Fruit fly (Drosophila melanogaster) whole organism, embryonic: Measurements from ENCODE around the gene CG14715.

ENCODE experiments used
- Atf6 ChIP-seq: fragments of 200-800 bp; sonication (Bioruptor generic); IDR thresholded peaks from 2 replicates; pipeline ENCODE4 v1.3.6; 2022; ENCODE audit warnings: missing biosample characterization, missing genetic modification characterization
- Bdp1 ChIP-seq: fragments of 200-800 bp; sonication (Bioruptor generic); optimal IDR thresholded peaks from 3 replicates; lab custom pipeline; 2016; ENCODE audit warnings: missing biosample characterization, missing genetic modification characterization
- CG10209 ChIP-seq: fragments of 200-800 bp; sonication (Bioruptor generic); optimal IDR thresholded peaks from 3 replicates; lab custom pipeline; 2017; ENCODE audit warnings: missing biosample characterization, mild to moderate bottlenecking, missing genetic modification characterization, missing genetic modification reagents
- CG10979 ChIP-seq: fragments of 200-800 bp; sonication (Bioruptor generic); optimal IDR thresholded peaks from 2 replicates; lab custom pipeline; 2018; ENCODE audit warnings: missing biosample characterization, mild to moderate bottlenecking, missing genetic modification characterization, moderate library complexity
- CG11093 ChIP-seq: fragments of 200-800 bp; sonication (Bioruptor generic); IDR thresholded peaks from 3 replicates; pipeline ENCODE4 v1.3.6; 2022; ENCODE audit warnings: missing biosample characterization, missing genetic modification characterization
- CG11398 ChIP-seq: fragments of 200-800 bp; sonication (Bioruptor generic); optimal IDR thresholded peaks from 2 replicates; lab custom pipeline; 2016; ENCODE audit warnings: missing biosample characterization, missing genetic modification characterization
- CG11456 ChIP-seq: fragments of 200-800 bp; sonication (Bioruptor generic); IDR thresholded peaks from 3 replicates; pipeline ENCODE4 v1.3.6; 2022; ENCODE audit warnings: missing biosample characterization, missing genetic modification characterization
- CG1233 ChIP-seq: fragments of 200-800 bp; sonication (Bioruptor generic); optimal IDR thresholded peaks from 4 replicates; lab custom pipeline; 2018; ENCODE audit warnings: missing biosample characterization, mild to moderate bottlenecking, missing genetic modification characterization
- CG13287 ChIP-seq: fragments of 200-800 bp; sonication (Bioruptor generic); IDR thresholded peaks from 2 replicates; pipeline ENCODE4 v1.3.6; 2022; ENCODE audit warnings: missing biosample characterization, missing genetic modification characterization; ENCODE audit not compliant: partially characterized antibody
- CG14441 ChIP-seq: fragments of 200-800 bp; sonication (Bioruptor generic); IDR thresholded peaks from 2 replicates; pipeline ENCODE4 v1.3.6; 2022; ENCODE audit warnings: missing biosample characterization, missing genetic modification characterization
- CG15479 ChIP-seq: fragments of 200-800 bp; sonication (Bioruptor generic); optimal IDR thresholded peaks from 3 replicates; lab custom pipeline; 2019; ENCODE audit warnings: missing biosample characterization, mild to moderate bottlenecking, missing genetic modification characterization, moderate library complexity
- CG15514 ChIP-seq: fragments of 200-800 bp; sonication (Bioruptor generic); optimal IDR thresholded peaks from 3 replicates; lab custom pipeline; 2017; ENCODE audit warnings: missing biosample characterization, missing genetic modification characterization, mild to moderate bottlenecking, moderate library complexity, missing genetic modification reagents
- CG16815 ChIP-seq: fragments of 200-800 bp; sonication (Bioruptor generic); optimal IDR thresholded peaks from 3 replicates; lab custom pipeline; 2017; ENCODE audit warnings: missing biosample characterization, mild to moderate bottlenecking, missing genetic modification characterization
- CG2116 ChIP-seq: fragments of 200-800 bp; sonication (Bioruptor generic); optimal IDR thresholded peaks from 3 replicates; lab custom pipeline; 2018; ENCODE audit warnings: missing biosample characterization, mild to moderate bottlenecking, missing genetic modification characterization
- CG2129 ChIP-seq: fragments of 200-800 bp; sonication (Bioruptor generic); IDR thresholded peaks from 2 replicates; pipeline ENCODE4 v1.3.6; 2022; ENCODE audit warnings: missing biosample characterization, missing genetic modification characterization; ENCODE audit not compliant: partially characterized antibody
- CG2889 ChIP-seq: fragments of 200-800 bp; sonication (Bioruptor generic); IDR thresholded peaks from 3 replicates; pipeline ENCODE4 v1.3.6; 2022; ENCODE audit warnings: missing biosample characterization, missing genetic modification characterization
- CG3065 ChIP-seq: fragments of 200-800 bp; sonication (Bioruptor generic); optimal IDR thresholded peaks from 2 replicates; lab custom pipeline; 2016; ENCODE audit warnings: missing biosample characterization, missing genetic modification characterization
- CG3407 ChIP-seq: fragments of 200-800 bp; sonication (Bioruptor generic); optimal IDR thresholded peaks from 2 replicates; lab custom pipeline; 2018; ENCODE audit warnings: missing biosample characterization, mild to moderate bottlenecking, missing genetic modification characterization
- CG5180 ChIP-seq: fragments of 200-800 bp; sonication (Bioruptor generic); optimal IDR thresholded peaks from 3 replicates; lab custom pipeline; 2017; ENCODE audit warnings: missing biosample characterization, missing genetic modification characterization, mild to moderate bottlenecking, moderate library complexity, missing genetic modification reagents
- CG6683 ChIP-seq: fragments of 200-800 bp; sonication (Bioruptor generic); optimal IDR thresholded peaks from 2 replicates; lab custom pipeline; 2017; ENCODE audit warnings: missing biosample characterization, mild to moderate bottlenecking, missing genetic modification characterization, missing genetic modification reagents
- CG6791 ChIP-seq: fragments of 200-800 bp; sonication (Bioruptor generic); IDR thresholded peaks from 3 replicates; pipeline ENCODE4 v1.3.6; 2022; ENCODE audit warnings: missing biosample characterization, missing genetic modification characterization; ENCODE audit not compliant: partially characterized antibody
- CG7928 ChIP-seq: fragments of 200-800 bp; sonication (Bioruptor generic); optimal IDR thresholded peaks from 2 replicates; lab custom pipeline; 2017; ENCODE audit warnings: missing biosample characterization, mild to moderate bottlenecking, missing genetic modification characterization
- Eip74EF ChIP-seq, 2 experiments: fragments of 200-800 bp in 1 of 2; fragments of >200 bp in 1 of 2; sonication (Bioruptor generic) in 1 of 2; optimal IDR thresholded peaks; 2 replicates each; lab custom pipeline; 2017 to 2019; ENCODE audit warnings: missing biosample characterization in 2 of 2, missing genetic modification characterization in 2 of 2, mild to moderate bottlenecking in 1 of 2, moderate library complexity in 1 of 2
- Gug ChIP-seq: fragments of 200-800 bp; sonication (Bioruptor generic); IDR thresholded peaks from 4 replicates; pipeline ENCODE4 v1.3.6; 2022; ENCODE audit warnings: missing biosample characterization, missing genetic modification characterization
- H15 ChIP-seq: fragments of 200-800 bp; sonication (Bioruptor generic); IDR thresholded peaks from 3 replicates; pipeline ENCODE4 v1.3.6; 2022; ENCODE audit warnings: missing biosample characterization, missing genetic modification characterization
- HmgZ ChIP-seq: fragments of 200-800 bp; sonication (Bioruptor generic); optimal IDR thresholded peaks from 2 replicates; lab custom pipeline; 2018; ENCODE audit warnings: missing biosample characterization, mild to moderate bottlenecking, missing genetic modification characterization
- Hr78 ChIP-seq, 2 experiments: fragments of 200-800 bp in 1 of 2; fragments of >200 bp in 1 of 2; sonication (Bioruptor generic) in 1 of 2; optimal IDR thresholded peaks; 2 replicates each; lab custom pipeline; 2017 to 2019; ENCODE audit warnings: missing biosample characterization in 2 of 2, missing genetic modification characterization in 2 of 2, mild to moderate bottlenecking in 1 of 2, moderate library complexity in 1 of 2
- Kr ChIP-seq: fragments of 200-800 bp; sonication (Bioruptor generic); optimal IDR thresholded peaks from 2 replicates; lab custom pipeline; 2017; ENCODE audit warnings: missing biosample characterization, mild to moderate bottlenecking, missing genetic modification characterization
- Lim3 ChIP-seq: fragments of 200-800 bp; sonication (Bioruptor generic); IDR thresholded peaks from 2 replicates; pipeline ENCODE4 v1.3.6; 2022; ENCODE audit warnings: missing biosample characterization, missing genetic modification characterization
- MESR4 ChIP-seq: fragments of 200-800 bp; sonication (Bioruptor generic); optimal IDR thresholded peaks from 2 replicates; lab custom pipeline; 2018; ENCODE audit warnings: missing biosample characterization, mild to moderate bottlenecking, missing genetic modification characterization, moderate library complexity
- NFAT ChIP-seq: fragments of 200-800 bp; sonication (Bioruptor generic); IDR thresholded peaks from 2 replicates; pipeline ENCODE4 v1.3.6; 2022; ENCODE audit warnings: missing biosample characterization, missing genetic modification characterization
- NK7.1 ChIP-seq: fragments of 200-800 bp; sonication (Bioruptor generic); optimal IDR thresholded peaks from 3 replicates; lab custom pipeline; 2016; ENCODE audit warnings: missing biosample characterization, missing genetic modification characterization
- Rfx ChIP-seq: fragments of 200-800 bp; sonication (Bioruptor generic); IDR thresholded peaks from 2 replicates; pipeline ENCODE4 v1.3.6; 2022; ENCODE audit warnings: missing biosample characterization, missing genetic modification characterization
- Sry-β ChIP-seq: fragments of 200-800 bp; sonication (Bioruptor generic); optimal IDR thresholded peaks from 2 replicates; lab custom pipeline; 2018; ENCODE audit warnings: missing biosample characterization, mild to moderate bottlenecking, missing genetic modification characterization, moderate library complexity
- aop ChIP-seq: fragments of 200-800 bp; sonication (Bioruptor generic); IDR thresholded peaks from 2 replicates; pipeline ENCODE4 v1.3.6; 2022; ENCODE audit warnings: missing biosample characterization, missing genetic modification characterization
- croc ChIP-seq: fragments of 200-800 bp; sonication (Bioruptor generic); conservative IDR thresholded peaks from 3 replicates; pipeline ENCODE4 v1.3.6; 2022; ENCODE audit warnings: missing biosample characterization, missing genetic modification characterization
- crp ChIP-seq, 2 experiments: fragments of 200-800 bp; sonication (Bioruptor generic); optimal IDR thresholded peaks; 2 replicates in 1 of 2; 3 replicates in 1 of 2; lab custom pipeline; 2017; ENCODE audit warnings: missing biosample characterization in 2 of 2, missing genetic modification characterization in 2 of 2, mild to moderate bottlenecking in 1 of 2, moderate library complexity in 1 of 2
- dati ChIP-seq: fragments of 200-800 bp; sonication (Bioruptor generic); IDR thresholded peaks from 2 replicates; pipeline ENCODE4 v1.3.6; 2022; ENCODE audit warnings: missing biosample characterization, missing genetic modification characterization
- dm ChIP-seq: fragments of 200-800 bp; sonication (Bioruptor generic); optimal IDR thresholded peaks from 3 replicates; lab custom pipeline; 2016; ENCODE audit warnings: missing biosample characterization, missing genetic modification characterization
- en ChIP-seq: fragments of 200-800 bp; sonication (Bioruptor generic); optimal IDR thresholded peaks from 2 replicates; lab custom pipeline; 2016; ENCODE audit warnings: missing biosample characterization, missing genetic modification characterization
- jigr1 ChIP-seq: fragments of 200-800 bp; sonication (Bioruptor generic); IDR thresholded peaks from 3 replicates; pipeline ENCODE4 v1.3.6; 2022; ENCODE audit warnings: missing biosample characterization, missing genetic modification characterization
- ken ChIP-seq: fragments of 200-800 bp; sonication (Bioruptor generic); IDR thresholded peaks from 3 replicates; pipeline ENCODE4 v1.3.6; 2022; ENCODE audit warnings: missing biosample characterization, missing genetic modification characterization
- run ChIP-seq: fragments of 200-800 bp; sonication (Bioruptor generic); optimal IDR thresholded peaks from 3 replicates; lab custom pipeline; 2018; ENCODE audit warnings: missing biosample characterization, mild to moderate bottlenecking, missing genetic modification characterization
- sqz ChIP-seq: fragments of 200-800 bp; sonication (Bioruptor generic); optimal IDR thresholded peaks from 3 replicates; lab custom pipeline; 2018; ENCODE audit warnings: missing biosample characterization, mild to moderate bottlenecking, missing genetic modification characterization
- stc ChIP-seq: fragments of 200-800 bp; sonication (Bioruptor generic); IDR thresholded peaks from 2 replicates; pipeline ENCODE4 v1.3.6; 2022; ENCODE audit warnings: missing biosample characterization, missing genetic modification characterization
- trh ChIP-seq: fragments of 200-800 bp; sonication (Bioruptor generic); optimal IDR thresholded peaks from 2 replicates; lab custom pipeline; 2016; ENCODE audit warnings: missing biosample characterization, missing genetic modification characterization
- wdn ChIP-seq: fragments of 200-800 bp; sonication (Bioruptor generic); IDR thresholded peaks from 2 replicates; pipeline ENCODE4 v1.3.6; 2022; ENCODE audit warnings: missing biosample characterization, missing genetic modification characterization
- zen2 ChIP-seq: fragments of 200-800 bp; sonication (Bioruptor generic); IDR thresholded peaks from 3 replicates; pipeline ENCODE4 v1.3.6; 2022; ENCODE audit warnings: missing biosample characterization, missing genetic modification characterization; ENCODE audit not compliant: partially characterized antibody

Gene CG14715

DNA sequence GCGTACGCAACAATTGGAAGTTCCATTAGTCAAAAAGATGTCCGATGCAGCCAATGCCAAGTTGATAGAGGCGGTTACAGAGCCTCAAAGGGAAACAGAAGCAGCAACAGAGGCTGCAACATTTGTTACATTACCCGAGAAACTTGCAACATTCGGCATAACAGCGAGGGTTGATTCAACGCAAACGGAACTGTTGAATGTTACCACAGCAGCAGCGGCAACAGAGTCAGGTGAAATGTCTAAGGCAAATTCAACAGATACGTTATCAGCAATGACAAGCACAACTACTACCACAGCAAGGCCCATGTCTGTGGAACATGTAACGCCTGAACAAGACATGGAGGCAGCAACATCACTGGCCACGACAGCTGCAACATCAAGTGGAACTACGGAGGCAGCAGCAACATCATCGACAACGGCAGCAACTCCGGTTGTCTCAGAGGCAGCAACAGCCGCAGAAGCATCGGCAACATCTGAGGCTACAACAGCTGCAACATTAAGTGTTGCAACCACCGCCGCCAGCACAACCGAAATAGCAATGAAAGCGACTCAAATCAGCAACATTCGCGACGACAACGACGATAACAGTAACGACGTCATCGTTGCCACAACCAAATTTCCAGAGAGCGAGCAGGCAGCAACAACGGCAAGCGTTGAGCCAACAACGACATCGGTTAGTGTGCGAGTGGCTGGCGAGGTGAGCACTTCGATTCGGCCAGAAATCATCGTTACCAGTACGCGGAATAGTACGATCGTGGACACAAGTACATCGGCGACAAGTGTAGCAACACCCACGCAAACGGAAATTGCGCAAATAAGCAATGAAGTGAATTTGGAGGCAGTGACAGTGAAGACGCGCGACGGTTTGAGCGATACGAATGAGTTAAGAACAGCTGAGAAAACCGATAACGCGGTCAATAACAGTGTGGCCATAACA lies 4.7 kb upstream of the CG14715 start (continued):
- TF ChIP-seq CG2116 = no peak
- TF ChIP-seq Kr (GFP tag; lab: Kevin White, UChicago) = no peak
- TF ChIP-seq CG14441 = no peak
- no peak for TF ChIP-seq CG10979
- no peak for TF ChIP-seq CG11093 (GFP tag; lab: Robert Waterston, UW)
- TF ChIP-seq CG1233 (GFP tag; lab: Kevin White, UChicago) = no peak
- no peak for TF ChIP-seq CG11456
- no peak for TF ChIP-seq Lim3 (GFP tag; lab: Robert Waterston, UW)
- TF ChIP-seq HmgZ (tag; lab: Kevin White, UChicago) = peak; percentile 14
- TF ChIP-seq CG6683 = no peak
- TF ChIP-seq jigr1 (GFP tag; lab: Robert Waterston, UW) = no peak
- no peak for TF ChIP-seq aop
- TF ChIP-seq Atf6 (GFP tag; lab: Robert Waterston, UW) = 0 out of 2 replicates have a peak, but pooled peaks have one; percentile 14
- no peak for TF ChIP-seq Eip74EF (GFP tag; optimal IDR thresholded peaks at IDR 0.05; lab: Kevin White, UChicago)
- no peak for TF ChIP-seq CG10209 (GFP tag; lab: Kevin White, UChicago)
- no peak for TF ChIP-seq trh
- no peak for TF ChIP-seq Hr78 (GFP tag; optimal IDR thresholded peaks at IDR 0.05; lab: Kevin White, UChicago)
- no peak for TF ChIP-seq sqz
- TF ChIP-seq dati (GFP tag; lab: Robert Waterston, UW) = no peak
- no peak for TF ChIP-seq CG15514 (GFP tag; lab: Kevin White, UChicago)
- no peak for TF ChIP-seq H15 (GFP tag; lab: Robert Waterston, UW)
- no peak for TF ChIP-seq run (tag; lab: Kevin White, UChicago)
- no peak for TF ChIP-seq CG11398
- no peak for TF ChIP-seq NFAT
- TF ChIP-seq Rfx (GFP tag; lab: Robert Waterston, UW) = no peak; the same call in 1 of the 2 replicates
- TF ChIP-seq CG3065 = no peak
- no peak for TF ChIP-seq stc
- peak in 1 of 2 experiments; percentile 19 for TF ChIP-seq crp (GFP tag; optimal IDR thresholded peaks at IDR 0.05; lab: Kevin White, UChicago)
- no peak for TF ChIP-seq croc
- TF ChIP-seq NK7.1 (GFP tag; lab: Kevin White, UChicago) = no peak
- TF ChIP-seq CG5180 (GFP tag; lab: Kevin White, UChicago) = peak; percentile 77
- no peak for TF ChIP-seq CG15479 (GFP tag; lab: Kevin White, UChicago)
- TF ChIP-seq CG13287 (GFP tag; lab: Robert Waterston, UW) = 0 out of 2 replicates have a peak, but pooled peaks have one; percentile 15
- no peak for TF ChIP-seq CG16815 (GFP tag; lab: Kevin White, UChicago)
- no peak for TF ChIP-seq Sry-β
- TF ChIP-seq CG3407 = no peak
- no peak for TF ChIP-seq dm (GFP tag; lab: Kevin White, UChicago)
- no peak for TF ChIP-seq zen2 (GFP tag; lab: Robert Waterston, UW)
- no peak for TF ChIP-seq en
- TF ChIP-seq CG2129 (GFP tag; lab: Robert Waterston, UW) = no peak
- no peak for TF ChIP-seq MESR4 (GFP tag; lab: Kevin White, UChicago)
- TF ChIP-seq ken (GFP tag; lab: Robert Waterston, UW) = no peak
- TF ChIP-seq CG2889 (GFP tag; lab: Robert Waterston, UW) = no peak
- TF ChIP-seq Bdp1 (GFP tag; lab: Kevin White, UChicago) = no peak
- no peak for TF ChIP-seq CG7928 (GFP tag; lab: Kevin White, UChicago)
- no peak for TF ChIP-seq CG6791 (GFP tag; lab: Robert Waterston, UW)
- no peak for TF ChIP-seq Gug
- TF ChIP-seq wdn (GFP tag; lab: Robert Waterston, UW) = no peak
